Fruit fly (Drosophila melanogaster) whole organism, prepupa: ENCODE data around the gene Wwox.
A peak's percentile ranks its signal among the peaks of the same experiment; 100 is the strongest.

Experiments used
- Blimp-1 ChIP-seq: fragments of 200-800 bp; sonication (Bioruptor generic); optimal IDR thresholded peaks from 3 replicates; lab custom pipeline; 2017; ENCODE audit warnings: missing biosample characterization, missing genetic modification characterization, mild to moderate bottlenecking, moderate library complexity, missing genetic modification reagents
- CG10631 ChIP-seq: fragments of 200-800 bp; sonication (Bioruptor generic); optimal IDR thresholded peaks from 2 replicates; lab custom pipeline; 2016; ENCODE audit warnings: missing biosample characterization, missing genetic modification characterization
- CG10669 ChIP-seq: fragments of 200-800 bp; sonication (Bioruptor generic); optimal IDR thresholded peaks from 3 replicates; lab custom pipeline; 2018; ENCODE audit warnings: missing biosample characterization, mild to moderate bottlenecking, missing genetic modification characterization, moderate library complexity
- CG11294 ChIP-seq: fragments of 200-800 bp; sonication (Bioruptor generic); IDR thresholded peaks from 2 replicates; pipeline ENCODE4 v1.3.6; 2022; ENCODE audit warnings: missing biosample characterization, missing genetic modification characterization
- CG11762 ChIP-seq: fragments of 200-800 bp; sonication (Bioruptor generic); optimal IDR thresholded peaks from 3 replicates; lab custom pipeline; 2016; ENCODE audit warnings: missing biosample characterization, missing genetic modification characterization; ENCODE audit not compliant: insufficient read depth
- CG15336 ChIP-seq: fragments of 200-800 bp; sonication (Bioruptor generic); IDR thresholded peaks from 2 replicates; pipeline ENCODE4 v1.3.6; 2022; ENCODE audit warnings: missing biosample characterization, missing genetic modification characterization
- CG3032 ChIP-seq: fragments of 200-800 bp; optimal IDR thresholded peaks from 2 replicates; lab custom pipeline; 2019; ENCODE audit warnings: missing biosample characterization, mild to moderate bottlenecking, missing genetic modification characterization, moderate library complexity
- CG31627 ChIP-seq: fragments of 200-800 bp; sonication (Bioruptor generic); optimal IDR thresholded peaks from 3 replicates; lab custom pipeline; 2016; ENCODE audit warnings: missing biosample characterization, missing genetic modification characterization
- CG32006 ChIP-seq: fragments of 200-800 bp; sonication (Bioruptor generic); optimal IDR thresholded peaks from 3 replicates; lab custom pipeline; 2017; ENCODE audit warnings: missing biosample characterization, mild to moderate bottlenecking, missing genetic modification characterization
- CG3919 ChIP-seq: fragments of 200-800 bp; sonication (Bioruptor generic); optimal IDR thresholded peaks from 3 replicates; lab custom pipeline; 2016; ENCODE audit warnings: missing biosample characterization, missing genetic modification characterization
- CG4318 ChIP-seq: fragments of 200-800 bp; sonication (Bioruptor generic); optimal IDR thresholded peaks from 3 replicates; lab custom pipeline; 2017; ENCODE audit warnings: missing biosample characterization, mild to moderate bottlenecking, missing genetic modification characterization
- CG6163 ChIP-seq: fragments of 200-800 bp; sonication (Bioruptor generic); IDR thresholded peaks from 3 replicates; pipeline ENCODE4 v1.3.6; 2022; ENCODE audit warnings: missing biosample characterization, missing genetic modification characterization
- CG6276 ChIP-seq: fragments of 200-800 bp; sonication (Bioruptor generic); optimal IDR thresholded peaks from 2 replicates; lab custom pipeline; 2017; ENCODE audit warnings: missing biosample characterization, mild to moderate bottlenecking, missing genetic modification characterization
- CG6808 ChIP-seq: fragments of 200-800 bp; sonication (Bioruptor generic); optimal IDR thresholded peaks from 3 replicates; lab custom pipeline; 2017; ENCODE audit warnings: missing biosample characterization, missing genetic modification characterization, mild to moderate bottlenecking, moderate library complexity, missing genetic modification reagents
- CG6854 ChIP-seq: fragments of 200-800 bp; sonication (Bioruptor generic); optimal IDR thresholded peaks from 2 replicates; lab custom pipeline; 2017; ENCODE audit warnings: missing biosample characterization, mild to moderate bottlenecking, missing genetic modification characterization
- CG7368 ChIP-seq: fragments of 200-800 bp; sonication (Bioruptor generic); optimal IDR thresholded peaks from 3 replicates; lab custom pipeline; 2016; ENCODE audit warnings: missing biosample characterization, missing genetic modification characterization
- CG8319 ChIP-seq: fragments of 200-800 bp; sonication (Bioruptor generic); optimal IDR thresholded peaks from 3 replicates; lab custom pipeline; 2016; ENCODE audit warnings: missing biosample characterization, missing genetic modification characterization
- CG8632 ChIP-seq: fragments of 200-800 bp; sonication (Bioruptor generic); optimal IDR thresholded peaks from 3 replicates; lab custom pipeline; 2016; ENCODE audit warnings: missing biosample characterization, missing genetic modification characterization
- CG9139 ChIP-seq: fragments of 200-800 bp; sonication (Bioruptor generic); optimal IDR thresholded peaks from 3 replicates; lab custom pipeline; 2017; ENCODE audit warnings: missing biosample characterization, mild to moderate bottlenecking, missing genetic modification characterization
- Eip75B ChIP-seq: fragments of 200-800 bp; sonication (Bioruptor generic); optimal IDR thresholded peaks from 3 replicates; lab custom pipeline; 2016; ENCODE audit warnings: missing biosample characterization, missing genetic modification characterization
- Eip78C ChIP-seq: fragments of 200-800 bp; sonication (Bioruptor generic); peaks from one replicate; lab custom pipeline; 2016; ENCODE audit warnings: missing biosample characterization, missing genetic modification characterization
- Eip93F ChIP-seq: fragments of 200-800 bp; sonication (Bioruptor generic); optimal IDR thresholded peaks from 2 replicates; lab custom pipeline; 2016; ENCODE audit warnings: missing biosample characterization, mild to moderate bottlenecking, missing genetic modification characterization
- Ets21C ChIP-seq: fragments of 200-800 bp; sonication (Bioruptor generic); optimal IDR thresholded peaks from 3 replicates; lab custom pipeline; 2016; ENCODE audit warnings: missing biosample characterization, missing genetic modification characterization
- Ets96B ChIP-seq: fragments of 200-800 bp; optimal IDR thresholded peaks from 2 replicates; lab custom pipeline; 2019; ENCODE audit warnings: missing biosample characterization, mild to moderate bottlenecking, missing genetic modification characterization, moderate library complexity
- Hr38 ChIP-seq: sonication (Bioruptor generic); optimal IDR thresholded peaks from 2 replicates; lab custom pipeline; 2016; ENCODE audit warnings: missing biosample characterization, missing genetic modification characterization
- Smox ChIP-seq: fragments of 200-800 bp; sonication (Bioruptor generic); optimal IDR thresholded peaks from 3 replicates; lab custom pipeline; 2016; ENCODE audit warnings: missing biosample characterization, missing genetic modification characterization
- Sox102F ChIP-seq: fragments of 200-800 bp; sonication (Bioruptor generic); optimal IDR thresholded peaks from 2 replicates; lab custom pipeline; 2016; ENCODE audit warnings: missing biosample characterization, mild to moderate bottlenecking, missing genetic modification characterization
- Sox14 ChIP-seq: fragments of 200-800 bp; sonication (Bioruptor generic); optimal IDR thresholded peaks from 3 replicates; lab custom pipeline; 2016; ENCODE audit warnings: missing biosample characterization, missing genetic modification characterization
- Sox15 ChIP-seq: fragments of 200-800 bp; sonication (Bioruptor generic); optimal IDR thresholded peaks from 3 replicates; lab custom pipeline; 2016; ENCODE audit warnings: missing biosample characterization, missing genetic modification characterization
- achi ChIP-seq: fragments of 200-800 bp; sonication (Bioruptor generic); optimal IDR thresholded peaks from 3 replicates; lab custom pipeline; 2016; ENCODE audit warnings: missing biosample characterization, missing genetic modification characterization
- cyc ChIP-seq: fragments of 200-800 bp; sonication (Bioruptor generic); optimal IDR thresholded peaks from 3 replicates; lab custom pipeline; 2016; ENCODE audit warnings: missing biosample characterization, missing genetic modification characterization
- dac ChIP-seq: fragments of 200-800 bp; sonication (Bioruptor generic); optimal IDR thresholded peaks from 2 replicates; lab custom pipeline; 2017; ENCODE audit warnings: missing biosample characterization, mild to moderate bottlenecking, missing genetic modification characterization
- dsx ChIP-seq: fragments of 200-800 bp; optimal IDR thresholded peaks from 3 replicates; lab custom pipeline; 2019; ENCODE audit warnings: missing biosample characterization, mild to moderate bottlenecking, missing genetic modification characterization, moderate library complexity; ENCODE audit not compliant: poor library complexity, severe bottlenecking
- fd59A ChIP-seq: fragments of 200-800 bp; sonication (Bioruptor generic); optimal IDR thresholded peaks from 2 replicates; lab custom pipeline; 2017; ENCODE audit warnings: missing biosample characterization, mild to moderate bottlenecking, missing genetic modification characterization, missing genetic modification reagents
- fd85E ChIP-seq: fragments of 200-800 bp; sonication (Bioruptor generic); optimal IDR thresholded peaks from 3 replicates; lab custom pipeline; 2016; ENCODE audit warnings: missing biosample characterization, missing genetic modification characterization
- lz ChIP-seq: fragments of 200-800 bp; sonication (Bioruptor generic); optimal IDR thresholded peaks from 3 replicates; lab custom pipeline; 2016; ENCODE audit warnings: missing biosample characterization, missing genetic modification characterization
- net ChIP-seq: fragments of 200-800 bp; sonication (Bioruptor generic); optimal IDR thresholded peaks from 3 replicates; lab custom pipeline; 2016; ENCODE audit warnings: missing biosample characterization, missing genetic modification characterization
- salr ChIP-seq, 2 experiments: fragments of 200-800 bp; sonication (Bioruptor generic); optimal IDR thresholded peaks; 3 replicates each; lab custom pipeline; 2016 to 2018; ENCODE audit warnings: missing biosample characterization in 2 of 2, missing genetic modification characterization in 2 of 2, mild to moderate bottlenecking in 1 of 2
- spab ChIP-seq: fragments of 200-800 bp; sonication (Bioruptor generic); optimal IDR thresholded peaks from 2 replicates; lab custom pipeline; 2017; ENCODE audit warnings: missing biosample characterization, mild to moderate bottlenecking, missing genetic modification characterization, missing genetic modification reagents
- ss ChIP-seq, 2 experiments: fragments of 200-800 bp; sonication (Bioruptor generic); optimal IDR thresholded peaks; 2 replicates in 1 of 2; 3 replicates in 1 of 2; lab custom pipeline; 2017 to 2018; ENCODE audit warnings: mild to moderate bottlenecking in 2 of 2, missing biosample characterization in 2 of 2, missing genetic modification characterization in 2 of 2, moderate library complexity in 1 of 2
- topi ChIP-seq: fragments of 200-800 bp; sonication (Bioruptor generic); optimal IDR thresholded peaks from 3 replicates; lab custom pipeline; 2016; ENCODE audit warnings: missing biosample characterization, missing genetic modification characterization

Gene Wwox

DNA sequence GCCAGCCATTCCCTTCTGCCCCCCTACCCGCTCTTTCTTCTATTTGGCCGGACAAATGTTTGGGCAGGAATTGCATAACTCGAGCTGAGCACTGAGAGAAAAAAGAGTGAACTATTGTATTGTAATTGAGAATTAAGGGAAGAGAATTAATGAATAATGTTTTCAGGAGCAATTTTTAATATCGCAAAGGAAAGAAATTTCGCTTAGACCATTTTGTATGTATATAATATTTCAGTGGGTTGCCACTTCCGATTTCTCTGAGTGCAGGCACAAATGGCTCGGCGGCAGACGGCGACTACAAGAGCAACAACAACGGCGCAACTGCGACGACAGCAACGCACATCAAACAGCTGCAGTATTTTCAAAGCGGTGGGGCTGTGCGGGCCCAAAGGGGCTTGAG, 39.5 kb downstream of the Wwox start (continued):
- TF ChIP-seq fd59A (GFP tag; lab: Kevin White, UChicago) (peak; percentile 52), CG10669 (peak; percentile 52), Smox (peak; percentile 65), fd85E (GFP tag; lab: Kevin White, UChicago) (no peak), CG15336 (peak; percentile 94), CG31627 (GFP tag; lab: Kevin White, UChicago) (peak; percentile 76), CG6854 (GFP tag; lab: Kevin White, UChicago) (no peak), Sox14 (peak; percentile 70), dac (GFP tag; lab: Kevin White, UChicago) (peak; percentile 71), Sox15 (GFP tag; lab: Kevin White, UChicago) (peak; percentile 52), CG4318 (GFP tag; lab: Kevin White, UChicago) (peak; percentile 77), Hr38 (no peak), CG11762 (GFP tag; lab: Kevin White, UChicago) (peak; percentile 12), Ets96B (tag; lab: Kevin White, UChicago) (peak; percentile 68), CG32006 (GFP tag; lab: Kevin White, UChicago) (peak; percentile 90), Ets21C (GFP tag; lab: Kevin White, UChicago) (peak; percentile 49), achi (peak; percentile 79), CG8319 (GFP tag; lab: Kevin White, UChicago) (peak; percentile 44), Eip78C (peak; percentile 92), Eip75B (GFP tag; lab: Kevin White, UChicago) (peak; percentile 81), ss (GFP tag; optimal IDR thresholded peaks at IDR 0.05; lab: Kevin White, UChicago) (peak in 1 of 2 experiments; percentile 3), topi (peak; percentile 50), cyc (GFP tag; lab: Kevin White, UChicago) (peak; percentile 51)

dm6 chr2L:7962881-7963280, 41.2 kb downstream of the Wwox start:
- TF ChIP-seq net (GFP tag; lab: Kevin White, UChicago) (no peak), Eip93F (GFP tag; lab: Kevin White, UChicago) (no peak), spab (GFP tag; lab: Kevin White, UChicago) (no peak), fd85E (GFP tag; lab: Kevin White, UChicago) (no peak)

- TF ChIP-seq dsx (GFP tag; lab: Kevin White, UChicago): peak; percentile 65
- TF ChIP-seq CG6163: 0 out of 3 replicates have a peak, but pooled peaks have one; percentile 19
- TF ChIP-seq CG6808 (GFP tag; lab: Kevin White, UChicago): peak; percentile 12
- TF ChIP-seq ss (GFP tag; optimal IDR thresholded peaks at IDR 0.05; lab: Kevin White, UChicago): peak; percentile 8 to 16
- TF ChIP-seq Sox15 (GFP tag; lab: Kevin White, UChicago): no peak
- peak; percentile 12 for TF ChIP-seq CG6854 (GFP tag; lab: Kevin White, UChicago)
- TF ChIP-seq salr (GFP tag; optimal IDR thresholded peaks at IDR 0.05; lab: Kevin White, UChicago): no peak
- no peak for TF ChIP-seq CG7368 (GFP tag; lab: Kevin White, UChicago)
Observed at dm6 chr2L:7962237-7962636, 41.8 kb downstream of the Wwox start.

DNA sequence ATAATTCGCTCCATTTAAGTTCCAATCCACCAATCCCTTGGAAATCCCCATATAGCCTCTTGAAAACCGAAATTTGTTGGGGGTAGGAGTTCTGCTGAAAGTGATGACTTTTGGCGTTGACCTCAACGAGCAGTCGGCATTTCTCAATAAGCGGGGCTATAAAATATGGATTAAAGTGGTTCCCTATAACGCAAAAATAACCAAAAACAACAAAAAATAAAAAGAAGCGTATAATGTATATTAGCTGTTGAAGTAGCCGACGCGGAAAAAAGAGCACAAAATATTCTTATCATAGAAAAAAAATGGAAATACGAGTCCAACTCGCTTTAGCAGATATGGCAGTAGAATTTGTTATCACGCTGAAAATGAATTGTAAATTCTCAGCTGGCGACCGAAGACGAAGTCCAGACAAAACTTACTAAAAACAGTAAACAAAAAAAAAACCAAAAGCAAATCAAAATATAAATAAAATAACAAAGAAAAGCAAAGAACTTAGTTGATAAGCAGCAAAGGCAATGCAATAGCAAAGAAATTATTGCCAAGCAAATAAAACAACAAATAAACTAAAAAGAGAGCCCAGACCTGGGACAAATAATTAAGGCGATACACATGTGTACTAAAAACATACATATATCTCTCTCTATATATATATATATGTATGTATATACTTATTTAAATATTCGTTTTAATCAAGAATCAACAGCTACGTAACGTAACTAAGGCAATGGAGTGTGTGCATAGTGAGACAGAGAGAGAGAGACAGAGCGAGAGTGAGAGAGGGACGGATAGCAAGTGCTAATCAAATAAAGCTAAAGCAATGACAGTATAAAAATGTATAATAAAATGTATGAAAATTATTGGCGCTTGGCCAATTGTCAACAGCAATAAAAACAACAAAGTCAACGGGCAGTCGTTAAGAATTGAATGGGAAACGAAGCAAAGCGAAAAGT, 43.2 kb downstream of the Wwox start:
- peak; percentile 58; the same call in 2 of the 3 replicates for TF ChIP-seq CG6163
- no peak for TF ChIP-seq CG8319 (GFP tag; lab: Kevin White, UChicago)
- TF ChIP-seq CG11294 (GFP tag; lab: Robert Waterston, UW): no peak
- peak; percentile 83 for TF ChIP-seq CG6276
- peak; percentile 27 for TF ChIP-seq CG8632 (GFP tag; lab: Kevin White, UChicago)
- peak; percentile 15 for TF ChIP-seq CG3032
- TF ChIP-seq spab (GFP tag; lab: Kevin White, UChicago): peak; percentile 44
- TF ChIP-seq CG9139 (GFP tag; lab: Kevin White, UChicago): peak; percentile 67
- peak; percentile 63 for TF ChIP-seq dsx (GFP tag; lab: Kevin White, UChicago)
- no peak for TF ChIP-seq CG4318 (GFP tag; lab: Kevin White, UChicago)
- TF ChIP-seq lz (GFP tag; lab: Kevin White, UChicago): no peak
- no peak for TF ChIP-seq Blimp-1 (GFP tag; lab: Kevin White, UChicago)
- no peak for TF ChIP-seq fd85E (GFP tag; lab: Kevin White, UChicago)
- no peak for TF ChIP-seq Hr38
- TF ChIP-seq Sox14: no peak
- no peak for TF ChIP-seq dac (GFP tag; lab: Kevin White, UChicago)
- no peak for TF ChIP-seq cyc (GFP tag; lab: Kevin White, UChicago)
- peak; percentile 8 for TF ChIP-seq achi
- TF ChIP-seq CG3919: no peak
- no peak for TF ChIP-seq Sox102F (GFP tag; lab: Kevin White, UChicago)
- TF ChIP-seq Smox: no peak
- TF ChIP-seq CG10631 (GFP tag; lab: Kevin White, UChicago): no peak
- peak; percentile 14 for TF ChIP-seq CG10669
